Worm (Caenorhabditis elegans): ENCODE results near the gene irld-36.

- no peak for TF ChIP-seq ceh-36 (tag; optimal IDR thresholded peaks at IDR 0.05)
- TF ChIP-seq ceh-13 (GFP tag; optimal IDR thresholded peaks at IDR 0.05), result no peak
- no peak for TF ChIP-seq tbx-11 (GFP tag; IDR thresholded peaks at IDR 0.05)
- TF ChIP-seq ama-1 (optimal IDR thresholded peaks at IDR 0.05), result no peak
- TF ChIP-seq aly-1 (tag; optimal IDR thresholded peaks at IDR 0.05), result no peak
Measured at ce11 chrII:1644777-1645348, 34.3 kb upstream of the irld-36 start, which contains the start of gene ZC204.6.

Measured in whole organism, early embryonic.